Worm (Caenorhabditis elegans) whole organism, mixed stage, embryonic: Measurements from ENCODE around the gene C01C10.2.

Source experiments
- blmp-1 ChIP-seq: fragments of 150-350 bp; optimal IDR thresholded peaks from 2 replicates; lab custom pipeline; 2014; ENCODE audit warnings: missing biosample characterization, missing genetic modification characterization
- ceh-39 ChIP-seq: fragments of 150-350 bp; optimal IDR thresholded peaks from 2 replicates; lab custom pipeline; 2014; ENCODE audit warnings: missing biosample characterization, missing genetic modification characterization
- ces-1 ChIP-seq: fragments of 150-350 bp; optimal IDR thresholded peaks from 2 replicates; lab custom pipeline; 2014; ENCODE audit warnings: missing biosample characterization, missing genetic modification reagents, missing genetic modification characterization
- elt-1 ChIP-seq: sonication (generic microtip); optimal IDR thresholded peaks from 2 replicates; lab custom pipeline; 2017; ENCODE audit warnings: missing genetic modification characterization, mild to moderate bottlenecking, missing compliant biosample characterization, antibody characterized with exemption, moderate library complexity, borderline replicate concordance; ENCODE audit not compliant: insufficient read depth
- mep-1 ChIP-seq: fragments of 150-350 bp; optimal IDR thresholded peaks from 2 replicates; lab custom pipeline; 2017; ENCODE audit warnings: missing biosample characterization, missing genetic modification reagents, missing genetic modification characterization, inconsistent platforms
- nhr-76 ChIP-seq: sonication (generic microtip); optimal IDR thresholded peaks from 2 replicates; lab custom pipeline; 2017; ENCODE audit warnings: missing biosample characterization, missing genetic modification characterization
- snpc-4 ChIP-seq: fragments of 150-350 bp; optimal IDR thresholded peaks from 2 replicates; lab custom pipeline; 2014; ENCODE audit warnings: missing biosample characterization, missing genetic modification characterization
- unc-120 ChIP-seq: sonication (generic microtip); optimal IDR thresholded peaks from 2 replicates; lab custom pipeline; 2017; ENCODE audit warnings: missing genetic modification characterization, missing compliant biosample characterization; ENCODE audit not compliant: poor library complexity, severe bottlenecking
- unc-39 ChIP-seq: fragments of 150-350 bp; optimal IDR thresholded peaks from 2 replicates; lab custom pipeline; 2014; ENCODE audit warnings: missing biosample characterization, missing genetic modification characterization

DNA sequence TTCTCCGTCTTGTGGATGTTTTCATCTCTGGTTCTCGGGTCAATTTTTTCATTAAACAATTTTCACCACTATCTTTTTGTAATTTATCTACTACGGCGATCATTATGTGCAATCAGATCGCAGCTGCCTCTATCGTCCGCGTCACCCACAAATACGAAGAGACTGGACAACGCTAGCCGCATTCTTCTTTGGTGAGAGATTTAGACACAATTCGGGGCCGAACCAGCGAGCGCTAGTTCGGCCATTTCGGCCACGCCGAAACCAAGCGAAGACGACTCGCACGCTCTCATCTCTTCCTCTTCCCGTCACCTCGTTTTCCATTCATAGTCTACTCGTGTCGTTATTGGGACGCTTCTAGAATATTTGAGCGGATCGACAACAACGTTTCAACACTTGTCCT is 47.8 kb upstream of the C01C10.2 start, which contains the start of gene gly-12:
- TF ChIP-seq ceh-39 (tag; lab: Kevin White, UChicago) (no peak), mep-1 (peak; percentile 39), snpc-4 (no peak), elt-1 (tag; lab: Kevin White, UChicago) (peak; percentile 93), unc-120 (tag; lab: Kevin White, UChicago) (peak; percentile 54), nhr-76 (tag; lab: Kevin White, UChicago) (no peak), blmp-1 (tag; lab: Kevin White, UChicago) (no peak), ces-1 (no peak), unc-39 (tag; lab: Kevin White, UChicago) (no peak)
